Worm (Caenorhabditis elegans): Measurements from ENCODE around the gene C05D11.13.

DNA sequence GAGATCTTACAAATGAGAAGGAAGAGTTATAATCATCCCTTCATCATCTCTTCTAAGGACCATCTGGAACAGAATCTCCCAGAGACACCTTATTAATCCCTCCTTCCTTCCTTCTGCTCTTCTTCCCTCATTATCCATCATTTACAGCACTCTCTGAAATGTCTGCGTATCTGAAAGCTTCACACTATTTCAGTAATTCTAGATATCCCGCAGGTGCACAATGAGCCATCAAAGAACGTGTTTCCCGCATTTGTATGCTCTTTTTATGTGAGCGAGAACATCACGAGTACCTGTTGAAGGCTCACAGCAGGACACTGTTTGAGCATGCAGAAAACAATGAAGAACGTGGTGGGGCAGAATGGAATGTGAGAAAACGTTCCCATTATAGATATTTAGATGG lies 32.0 kb upstream of the C05D11.13 start:
- no peak for TF ChIP-seq tbx-37 (GFP tag; conservative IDR thresholded peaks at IDR 0.05)
- no peak for TF ChIP-seq ama-1 (optimal IDR thresholded peaks at IDR 0.05)
- no peak for TF ChIP-seq pes-1 (GFP tag; IDR thresholded peaks at IDR 0.05)
